Worm (Caenorhabditis elegans): ENCODE data around the gene T10G3.4.

- TF ChIP-seq unc-55 (GFP tag; optimal IDR thresholded peaks at IDR 0.05) (no peak), fos-1 (tag; optimal IDR thresholded peaks at IDR 0.05) (no peak), nhr-11 (tag; optimal IDR thresholded peaks at IDR 0.05) (no peak), mdl-1 (tag; optimal IDR thresholded peaks at IDR 0.05) (no peak)
These were observed 26.4 kb downstream of the T10G3.4 start, which contains the start of gene F25H9.2 for ce11 chrV:13457858-13458257.
